Fruit fly (Drosophila melanogaster): ENCODE results near the gene CG32365.

CG32365 gene

DNA sequence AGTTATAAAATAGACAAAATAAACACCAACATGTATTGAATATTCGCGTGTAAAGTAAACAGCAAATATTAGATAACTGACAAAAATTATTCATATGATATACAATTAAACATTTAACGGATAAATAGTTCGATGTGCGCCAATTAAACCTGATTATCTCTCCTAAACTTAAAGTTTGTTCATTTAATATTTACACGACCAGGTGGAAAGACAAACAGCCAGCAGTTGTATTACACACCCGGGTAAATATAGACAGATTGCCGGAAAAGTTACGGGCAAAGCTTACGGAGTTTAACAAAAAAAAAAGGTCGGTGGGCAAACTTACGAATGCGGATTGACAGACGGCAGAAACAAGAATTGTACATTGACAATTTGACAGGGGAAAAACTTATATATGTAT lies 13.3 kb downstream of the CG32365 start (continued):
- peak; percentile 64 for TF ChIP-seq CG8281 (tag; optimal IDR thresholded peaks at IDR 0.05)
- TF ChIP-seq CG7928 (GFP tag; optimal IDR thresholded peaks at IDR 0.05), result peak; percentile 57
- TF ChIP-seq HmgZ (tag; optimal IDR thresholded peaks at IDR 0.05), result peak; percentile 68
- TF ChIP-seq chm (GFP tag; IDR thresholded peaks at IDR 0.05), result no peak
- no peak for TF ChIP-seq tx (GFP tag; optimal IDR thresholded peaks at IDR 0.05)
- TF ChIP-seq CG18619 (GFP tag; optimal IDR thresholded peaks at IDR 0.05), result peak; percentile 72
- peak; percentile 67 for TF ChIP-seq sob (GFP tag; IDR thresholded peaks at IDR 0.05)
- no peak; the same call in 1 of the 2 replicates for TF ChIP-seq Ada2b (GFP tag; IDR thresholded peaks at IDR 0.05)
- no peak for TF ChIP-seq CG10462 (GFP tag; optimal IDR thresholded peaks at IDR 0.05)
- TF ChIP-seq seq (GFP tag; IDR thresholded peaks at IDR 0.05), result peak; percentile 86
- TF ChIP-seq luna (GFP tag; optimal IDR thresholded peaks at IDR 0.05), result no peak
- no peak for TF ChIP-seq slp2 (GFP tag; optimal IDR thresholded peaks at IDR 0.05)
- peak; percentile 37; the same call in 1 of the 3 replicates for TF ChIP-seq C15 (GFP tag; IDR thresholded peaks at IDR 0.05)
- TF ChIP-seq Trl (optimal IDR thresholded peaks at IDR 0.05), result no peak
- peak; percentile 27 for TF ChIP-seq Trl (GFP tag; optimal IDR thresholded peaks at IDR 0.05)
- TF ChIP-seq NfI (GFP tag; optimal IDR thresholded peaks at IDR 0.05), result peak; percentile 66
- TF ChIP-seq Hr39 (optimal IDR thresholded peaks at IDR 0.05), result no peak
- peak; percentile 7 for TF ChIP-seq sqz (GFP tag; optimal IDR thresholded peaks at IDR 0.05)
- TF ChIP-seq ham (GFP tag; IDR thresholded peaks at IDR 0.05), result no peak
- TF ChIP-seq CG10147 (GFP tag; optimal IDR thresholded peaks at IDR 0.05), result peak; percentile 78
- peak; percentile 11 for TF ChIP-seq gsb-n (tag; optimal IDR thresholded peaks at IDR 0.05)
- TF ChIP-seq CG7786 (GFP tag; optimal IDR thresholded peaks at IDR 0.05), result peak; percentile 26
- TF ChIP-seq Bdp1 (GFP tag; optimal IDR thresholded peaks at IDR 0.05), result peak; percentile 48
- TF ChIP-seq z (GFP tag; IDR thresholded peaks at IDR 0.05), result no peak
- peak; percentile 48 for TF ChIP-seq run (tag; optimal IDR thresholded peaks at IDR 0.05)
- no peak for TF ChIP-seq crc (GFP tag; optimal IDR thresholded peaks at IDR 0.05)
- TF ChIP-seq Rfx (GFP tag; IDR thresholded peaks at IDR 0.05), result peak; percentile 73; the same call in 1 of the 2 replicates
- TF ChIP-seq NC2α (GFP tag; optimal IDR thresholded peaks at IDR 0.05), result peak; percentile 35
- TF ChIP-seq Side (GFP tag; optimal IDR thresholded peaks at IDR 0.05), result no peak
- no peak for TF ChIP-seq row (GFP tag; IDR thresholded peaks at IDR 0.05)
- TF ChIP-seq CG14667 (GFP tag; IDR thresholded peaks at IDR 0.05), result no peak
- peak; percentile 68 for TF ChIP-seq CG12299 (tag; optimal IDR thresholded peaks at IDR 0.05)
- TF ChIP-seq CG10959 (GFP tag; IDR thresholded peaks at IDR 0.05), result no peak
- TF ChIP-seq CG33557 (GFP tag; optimal IDR thresholded peaks at IDR 0.05), result no peak
- TF ChIP-seq CG7271 (tag; optimal IDR thresholded peaks at IDR 0.05), result peak; percentile 38
- TF ChIP-seq fd3F (GFP tag; optimal IDR thresholded peaks at IDR 0.05), result peak; percentile 93
- peak; percentile 82 for TF ChIP-seq CG10209 (GFP tag; optimal IDR thresholded peaks at IDR 0.05)
- TF ChIP-seq repo (GFP tag; optimal IDR thresholded peaks at IDR 0.05), result no peak
- no peak for TF ChIP-seq Kr (GFP tag; optimal IDR thresholded peaks at IDR 0.05)
- TF ChIP-seq peb (GFP tag; IDR thresholded peaks at IDR 0.05), result peak; percentile 23; the same call in 1 of the 2 replicates
- no peak for TF ChIP-seq lov (optimal IDR thresholded peaks at IDR 0.05)
- no peak for TF ChIP-seq lov (GFP tag; IDR thresholded peaks at IDR 0.05)
- 0 out of 2 replicates have a peak, but pooled peaks have one; percentile 15 for TF ChIP-seq onecut (GFP tag; IDR thresholded peaks at IDR 0.05)
- peak; percentile 53 for TF ChIP-seq CG1233 (GFP tag; optimal IDR thresholded peaks at IDR 0.05)
- peak; percentile 85 for TF ChIP-seq CG3281 (GFP tag; optimal IDR thresholded peaks at IDR 0.05)
- peak; percentile 59 for TF ChIP-seq fd64A (GFP tag; optimal IDR thresholded peaks at IDR 0.05)
- TF ChIP-seq CG6683 (GFP tag; optimal IDR thresholded peaks at IDR 0.05), result peak; percentile 77
- peak; percentile 63 for TF ChIP-seq CG10543 (GFP tag; optimal IDR thresholded peaks at IDR 0.05)
- TF ChIP-seq CG5180 (GFP tag; optimal IDR thresholded peaks at IDR 0.05), result peak; percentile 49
- no peak for TF ChIP-seq hb (GFP tag; IDR thresholded peaks at IDR 0.05; ENCODE audit: partially characterized antibody)
- no peak for TF ChIP-seq CG1602 (GFP tag; optimal IDR thresholded peaks at IDR 0.05)
- TF ChIP-seq sug (tag; optimal IDR thresholded peaks at IDR 0.05), result peak; percentile 54
- TF ChIP-seq ken (GFP tag; IDR thresholded peaks at IDR 0.05), result no peak

All from whole organism, embryonic.